Fruit fly (Drosophila melanogaster): ENCODE data around the gene CG42564.

DNA sequence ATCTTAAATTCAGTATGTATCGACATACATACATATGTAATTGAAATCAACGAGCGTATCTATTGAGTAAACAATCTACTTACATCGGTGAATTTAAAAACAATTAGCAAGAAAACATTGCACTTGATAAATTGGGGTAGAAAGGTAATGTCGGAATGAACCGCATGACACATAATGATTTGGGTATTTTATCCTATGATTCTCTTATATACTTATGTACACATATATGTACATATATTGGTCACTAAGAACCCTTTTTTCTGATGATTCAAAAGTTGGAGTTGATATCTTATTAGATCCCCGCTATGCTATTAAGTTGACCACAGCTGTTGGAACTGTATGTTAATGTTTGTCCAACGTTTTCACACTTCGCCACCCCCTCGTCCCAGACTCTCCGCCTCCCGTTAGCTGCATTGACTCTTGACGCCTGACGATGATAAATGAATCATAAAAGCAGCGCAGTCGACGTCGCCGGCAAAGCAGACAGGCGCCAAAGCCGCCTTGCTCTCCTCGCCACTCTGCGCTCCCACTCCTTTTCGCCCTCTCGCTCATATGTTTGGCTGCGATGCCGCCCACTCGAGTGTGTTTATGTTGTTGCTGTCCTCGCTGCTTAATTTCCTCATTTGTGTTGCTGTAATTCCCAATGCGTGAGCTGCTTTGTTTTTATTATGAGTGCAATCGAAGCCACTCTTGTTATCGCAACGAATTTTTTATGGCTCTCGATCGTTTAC is 21.2 kb upstream of the CG42564 start:
- TF ChIP-seq CG8159 (tag; optimal IDR thresholded peaks at IDR 0.05) (peak; percentile 50), CG12605 (GFP tag; IDR thresholded peaks at IDR 0.05) (no peak), CG13204 (GFP tag; optimal IDR thresholded peaks at IDR 0.05) (peak; percentile 28), CG9948 (tag; optimal IDR thresholded peaks at IDR 0.05) (peak; percentile 54)

Data from whole organism, pupa.